Worm (Caenorhabditis elegans) whole organism, late embryonic: ENCODE results near the gene F22B3.8.
"Not testable (repeated sequence)": the region's sequence is repeated elsewhere in the genome, so short reads cannot be mapped to it uniquely, and the experiment has no call there.

Experiments used
- K09A11.1 ChIP-seq: sonication (generic microtip); optimal IDR thresholded peaks from 2 replicates; lab custom pipeline; 2017; ENCODE audit warnings: antibody characterized with exemption, mild to moderate bottlenecking, missing genetic modification characterization, missing compliant biosample characterization; ENCODE audit not compliant: insufficient read depth
- T23F11.4 ChIP-seq: fragments of 200-800 bp; sonication (Bioruptor generic); optimal IDR thresholded peaks from 2 replicates; lab custom pipeline; 2018; ENCODE audit warnings: mild to moderate bottlenecking, missing genetic modification characterization, missing compliant biosample characterization
- Y22D7AL.16 ChIP-seq: sonication (generic microtip); optimal IDR thresholded peaks from 2 replicates; lab custom pipeline; 2016; ENCODE audit warnings: missing genetic modification characterization, missing compliant biosample characterization
- ama-1 ChIP-seq: fragments of 150-350 bp; optimal IDR thresholded peaks from 2 replicates; lab custom pipeline; 2014
- ceh-18 ChIP-seq: sonication (generic microtip); optimal IDR thresholded peaks from 2 replicates; lab custom pipeline; 2016; ENCODE audit warnings: missing genetic modification characterization, missing compliant biosample characterization
- ceh-2 ChIP-seq: sonication (generic microtip); optimal IDR thresholded peaks from 2 replicates; lab custom pipeline; 2016; ENCODE audit warnings: missing genotype, missing genetic modification characterization, missing compliant biosample characterization
- ceh-24 ChIP-seq: sonication (generic microtip); optimal IDR thresholded peaks from 2 replicates; lab custom pipeline; 2016; ENCODE audit warnings: mild to moderate bottlenecking, missing genetic modification characterization, missing compliant biosample characterization
- ceh-31 ChIP-seq: sonication (generic microtip); optimal IDR thresholded peaks from 2 replicates; lab custom pipeline; 2016; ENCODE audit warnings: missing genetic modification characterization, missing compliant biosample characterization
- ceh-45 ChIP-seq: fragments of 200-800 bp; sonication (Bioruptor generic); IDR thresholded peaks from 2 replicates; pipeline ENCODE4 v1.3.6; 2022; ENCODE audit warnings: missing genetic modification reagents, missing genetic modification characterization, missing compliant biosample characterization
- ceh-48 ChIP-seq: sonication (generic microtip); optimal IDR thresholded peaks from 2 replicates; lab custom pipeline; 2016; ENCODE audit warnings: missing genetic modification characterization, inconsistent platforms, missing compliant biosample characterization
- dmd-4 ChIP-seq: sonication (generic microtip); optimal IDR thresholded peaks from 2 replicates; lab custom pipeline; 2016; ENCODE audit warnings: borderline replicate concordance, missing genetic modification characterization, missing compliant biosample characterization
- dve-1 ChIP-seq: sonication (generic microtip); optimal IDR thresholded peaks from 2 replicates; lab custom pipeline; 2017; ENCODE audit warnings: antibody characterized with exemption, mild to moderate bottlenecking, missing genetic modification characterization, missing compliant biosample characterization
- ets-4 ChIP-seq: sonication (generic microtip); optimal IDR thresholded peaks from 2 replicates; lab custom pipeline; 2016; ENCODE audit warnings: missing genetic modification characterization, missing compliant biosample characterization
- gmeb-2 ChIP-seq: sonication (generic microtip); optimal IDR thresholded peaks from 2 replicates; lab custom pipeline; 2016; ENCODE audit warnings: missing genetic modification characterization, inconsistent platforms, missing compliant biosample characterization
- hlh-15 ChIP-seq: sonication (generic microtip); optimal IDR thresholded peaks from 2 replicates; lab custom pipeline; 2016; ENCODE audit warnings: missing genetic modification characterization, missing compliant biosample characterization
- hlh-30 ChIP-seq: sonication (generic microtip); optimal IDR thresholded peaks from 2 replicates; lab custom pipeline; 2017; ENCODE audit warnings: antibody characterized with exemption, missing genetic modification characterization, missing compliant biosample characterization; ENCODE audit not compliant: insufficient read depth
- mec-3 ChIP-seq: sonication (generic microtip); optimal IDR thresholded peaks from 2 replicates; lab custom pipeline; 2016; ENCODE audit warnings: borderline replicate concordance, missing genetic modification characterization, missing compliant biosample characterization
- nfya-1 ChIP-seq: sonication (generic microtip); optimal IDR thresholded peaks from 2 replicates; lab custom pipeline; 2017; ENCODE audit warnings: missing genetic modification characterization, mild to moderate bottlenecking, missing compliant biosample characterization, antibody characterized with exemption, moderate library complexity
- pat-9 ChIP-seq: fragments of 200-800 bp; sonication (Bioruptor generic); optimal IDR thresholded peaks from 2 replicates; lab custom pipeline; 2018; ENCODE audit warnings: mild to moderate bottlenecking, missing genetic modification characterization, moderate library complexity, missing compliant biosample characterization
- pax-1 ChIP-seq: fragments of 150-350 bp; optimal IDR thresholded peaks from 2 replicates; lab custom pipeline; 2014; ENCODE audit warnings: missing biosample characterization, missing genetic modification characterization
- pha-2 ChIP-seq: sonication (generic microtip); optimal IDR thresholded peaks from 2 replicates; lab custom pipeline; 2017; ENCODE audit warnings: mild to moderate bottlenecking, missing genetic modification characterization, missing compliant biosample characterization
- pha-4 ChIP-seq: fragments of 150-350 bp; optimal IDR thresholded peaks from 2 replicates; lab custom pipeline; 2018; ENCODE audit warnings: missing biosample characterization, missing genetic modification reagents, missing genetic modification characterization
- pqm-1 ChIP-seq: sonication (generic microtip); optimal IDR thresholded peaks from 2 replicates; lab custom pipeline; 2016; ENCODE audit warnings: missing genetic modification characterization, missing compliant biosample characterization
- tbx-2 ChIP-seq: sonication (generic microtip); optimal IDR thresholded peaks from 2 replicates; lab custom pipeline; 2016; ENCODE audit warnings: missing genetic modification characterization, missing compliant biosample characterization
- ttx-3 ChIP-seq: sonication (generic microtip); optimal IDR thresholded peaks from 2 replicates; lab custom pipeline; 2016; ENCODE audit warnings: missing genetic modification reagents, missing genetic modification characterization, missing compliant biosample characterization
- unc-3 ChIP-seq, 2 experiments: fragments of 200-800 bp in 1 of 2; sonication (Bioruptor generic) in 1 of 2; sonication (generic microtip) in 1 of 2; conservative IDR thresholded peaks in 1 of 2; optimal IDR thresholded peaks in 1 of 2; 2 replicates each; pipeline versions ENCODE4 v1.3.6 to Lab custom; 2016 to 2022; ENCODE audit warnings: missing compliant biosample characterization in 2 of 2, missing genetic modification characterization in 2 of 2, missing genetic modification reagents in 1 of 2
- unc-42 ChIP-seq: sonication (generic microtip); optimal IDR thresholded peaks from 2 replicates; lab custom pipeline; 2016; ENCODE audit warnings: missing genotype, missing genetic modification characterization, missing compliant biosample characterization
- zip-5 ChIP-seq: sonication (generic microtip); optimal IDR thresholded peaks from 2 replicates; lab custom pipeline; 2016; ENCODE audit warnings: missing genetic modification characterization, missing compliant biosample characterization
- ztf-16 ChIP-seq: sonication (generic microtip); optimal IDR thresholded peaks from 2 replicates; lab custom pipeline; 2017; ENCODE audit warnings: missing genetic modification characterization, missing compliant biosample characterization

The F22B3.8 gene

ce11 chrIV:11433709-11434108, 9.0 kb upstream of the F22B3.8 start:
- no peak for TF ChIP-seq T23F11.4 (GFP tag; lab: Kevin White, UChicago)
- TF ChIP-seq unc-3 (GFP tag; conservative IDR thresholded peaks at IDR 0.05; lab: Robert Waterston, UW): no peak
- TF ChIP-seq unc-3 (tag; optimal IDR thresholded peaks at IDR 0.05; lab: Kevin White, UChicago): no peak
- no peak for TF ChIP-seq mec-3 (tag; lab: Kevin White, UChicago)
- peak; percentile 33 for TF ChIP-seq ceh-48 (tag; lab: Kevin White, UChicago)
- no peak for TF ChIP-seq pha-4 (tag; lab: Kevin White, UChicago)
- TF ChIP-seq ceh-2 (tag; lab: Kevin White, UChicago): no peak
- TF ChIP-seq ceh-18: peak; percentile 51
- TF ChIP-seq tbx-2: peak; percentile 58
- TF ChIP-seq ceh-31 (tag; lab: Kevin White, UChicago): peak; percentile 22
- TF ChIP-seq unc-42 (tag; lab: Kevin White, UChicago): peak; percentile 41
- no peak for TF ChIP-seq Y22D7AL.16 (tag; lab: Kevin White, UChicago)
- TF ChIP-seq ztf-16 (tag; lab: Kevin White, UChicago): no peak
- peak; percentile 45 for TF ChIP-seq nfya-1
- TF ChIP-seq dmd-4: no peak
- no peak for TF ChIP-seq ttx-3

DNA sequence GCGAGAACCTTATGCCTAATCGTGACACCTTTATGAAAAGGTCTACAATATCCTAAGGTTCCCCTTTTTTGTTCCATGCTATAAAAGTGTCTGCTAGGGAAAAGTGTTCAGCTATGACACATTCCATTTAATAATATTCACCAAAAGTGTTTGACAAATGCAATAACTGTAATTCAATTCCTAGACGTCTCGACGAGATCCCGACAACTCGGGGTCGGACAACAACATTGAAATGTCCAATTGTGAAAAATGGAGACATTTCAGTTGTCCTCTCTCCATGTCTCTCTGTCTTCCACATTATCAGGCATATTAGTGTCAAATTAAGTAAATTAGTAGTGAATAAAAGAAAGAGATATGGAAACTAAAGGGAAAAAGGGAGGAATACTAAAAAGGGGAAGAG, 6.7 kb upstream of the F22B3.8 start:
- TF ChIP-seq unc-42 (tag; lab: Kevin White, UChicago): peak; percentile 90
- no peak for TF ChIP-seq ets-4 (tag; lab: Kevin White, UChicago)

ce11 chrIV:11425442-11425841, 712 bp upstream of the F22B3.8 start, which contains the start of gene kin-4:
TSS of gene kin-4 (plus strand) at chrIV:11425742.
- TF ChIP-seq ttx-3: no peak
- TF ChIP-seq pat-9: no peak
- TF ChIP-seq pax-1: no peak

ce11 chrIV:11421696-11422095, 3.0 kb downstream of the F22B3.8 start, which contains the start of gene F22B3.7:
TSS of gene F22B3.7 (minus strand) at chrIV:11421796.
- TF ChIP-seq dve-1 (tag; lab: Kevin White, UChicago) (no peak), unc-42 (tag; lab: Kevin White, UChicago) (no peak), ama-1 (lab: Kevin White, UChicago) (no peak)

DNA sequence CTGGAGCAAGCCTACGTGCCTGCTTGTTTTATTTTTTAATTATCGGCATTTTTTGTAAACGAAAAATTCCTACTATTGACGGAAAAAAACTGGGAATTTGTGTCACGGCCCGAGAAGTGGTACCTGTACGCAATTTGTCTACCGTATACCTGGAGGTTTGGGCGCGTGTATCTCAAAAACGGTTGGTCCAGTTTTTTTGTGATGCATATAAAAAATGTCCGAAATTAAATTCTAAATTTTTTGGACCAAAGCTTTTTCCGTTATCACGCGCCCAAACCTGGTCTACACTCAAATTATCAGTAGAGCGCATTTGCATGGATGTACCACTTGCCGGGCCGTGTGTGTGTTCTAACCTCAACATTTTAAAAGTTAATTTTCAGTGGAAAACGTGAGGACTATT, 8.0 kb downstream of the F22B3.8 start, which contains the start of gene F22B3.5:
Gene F22B3.5, minus strand, starts transcription at position 101 of the 400 bp plus-strand sequence.
- TF ChIP-seq hlh-30 (tag; lab: Kevin White, UChicago); unc-3 (GFP tag; conservative IDR thresholded peaks at IDR 0.05; lab: Robert Waterston, UW); unc-3 (tag; optimal IDR thresholded peaks at IDR 0.05; lab: Kevin White, UChicago); dve-1 (tag; lab: Kevin White, UChicago): not testable (repeated sequence)

DNA sequence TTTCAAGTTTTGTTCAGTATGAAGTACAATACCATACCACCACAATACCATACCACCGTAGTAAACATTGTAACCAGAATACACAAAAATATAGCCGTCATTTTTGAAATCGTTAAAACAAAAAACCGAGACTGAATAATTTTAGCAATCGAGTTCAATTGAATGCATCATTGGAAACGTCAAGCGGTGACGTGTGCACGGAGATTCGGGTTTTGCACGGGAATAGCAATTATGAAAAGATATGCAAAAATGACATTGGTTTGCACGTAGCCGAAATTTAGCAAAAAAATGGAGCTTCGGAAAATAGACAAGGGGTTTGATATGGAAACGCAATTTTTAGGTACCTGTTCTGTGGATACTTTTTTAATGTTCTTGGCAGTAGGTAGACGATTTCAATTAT, 9.8 kb downstream of the F22B3.8 start, which contains the start of gene F22B3.10:
Gene F22B3.10, minus strand, starts transcription at position 101 of the 400 bp plus-strand sequence.
- TF ChIP-seq K09A11.1 (tag; lab: Kevin White, UChicago) (no peak), pqm-1 (tag; lab: Kevin White, UChicago) (no peak), Y22D7AL.16 (tag; lab: Kevin White, UChicago) (no peak), ceh-45 (GFP tag; lab: Robert Waterston, UW) (no peak), dve-1 (tag; lab: Kevin White, UChicago) (no peak), unc-3 (GFP tag; conservative IDR thresholded peaks at IDR 0.05; lab: Robert Waterston, UW) (no peak), unc-3 (tag; optimal IDR thresholded peaks at IDR 0.05; lab: Kevin White, UChicago) (no peak), ets-4 (tag; lab: Kevin White, UChicago) (no peak), ceh-24 (tag; lab: Kevin White, UChicago) (no peak), ztf-16 (tag; lab: Kevin White, UChicago) (no peak), pha-2 (tag; lab: Kevin White, UChicago) (no peak), ttx-3 (no peak), gmeb-2 (tag; lab: Kevin White, UChicago) (no peak), hlh-15 (no peak), zip-5 (tag; lab: Kevin White, UChicago) (no peak)
